Fruit fly (Drosophila melanogaster) whole organism, wandering third instar larva: ENCODE results near the gene CG3982.
A peak's percentile ranks its signal among the peaks of the same experiment; 100 is the strongest.

ENCODE experiments used
- Abd-B ChIP-seq: fragments of >200 bp; optimal IDR thresholded peaks from 2 replicates; lab custom pipeline; 2017; ENCODE audit warnings: missing biosample characterization, missing genetic modification characterization
- CG32264 ChIP-seq: fragments of 200-800 bp; sonication (Bioruptor generic); optimal IDR thresholded peaks from 2 replicates; lab custom pipeline; 2016; ENCODE audit warnings: missing biosample characterization, missing genetic modification characterization
- CG9705 ChIP-seq: fragments of 200-800 bp; sonication (Bioruptor generic); optimal IDR thresholded peaks from 2 replicates; lab custom pipeline; 2018; ENCODE audit warnings: missing biosample characterization, mild to moderate bottlenecking, missing genetic modification characterization
- CrebA ChIP-seq: fragments of 200-800 bp; sonication (Bioruptor generic); optimal IDR thresholded peaks from 2 replicates; lab custom pipeline; 2016; ENCODE audit warnings: missing biosample characterization, mild to moderate bottlenecking, missing genetic modification characterization, borderline replicate concordance
- Dfd ChIP-seq: fragments of >200 bp; optimal IDR thresholded peaks from 2 replicates; lab custom pipeline; 2017; ENCODE audit warnings: missing biosample characterization, missing genetic modification characterization
- Dif ChIP-seq: fragments of 200-275, 200-300 bp; sonication (Bioruptor generic); optimal IDR thresholded peaks from 2 replicates; lab custom pipeline; 2018; ENCODE audit warnings: missing biosample characterization, missing genetic modification characterization; ENCODE audit not compliant: partially characterized antibody
- GATAd ChIP-seq: sonication (Bioruptor generic); optimal IDR thresholded peaks from 2 replicates; lab custom pipeline; 2016; ENCODE audit warnings: missing biosample characterization, missing genetic modification characterization
- HLH106 ChIP-seq: fragments of 200-800 bp; optimal IDR thresholded peaks from 3 replicates; lab custom pipeline; 2019; ENCODE audit warnings: missing biosample characterization, mild to moderate bottlenecking, missing genetic modification characterization, moderate library complexity
- Hnf4 ChIP-seq: fragments of 200-800 bp; sonication (Bioruptor generic); optimal IDR thresholded peaks from 2 replicates; lab custom pipeline; 2016; ENCODE audit warnings: missing biosample characterization, mild to moderate bottlenecking, missing genetic modification characterization
- Hr78 ChIP-seq: fragments of >200 bp; optimal IDR thresholded peaks from 2 replicates; lab custom pipeline; 2017; ENCODE audit warnings: missing biosample characterization, missing genetic modification characterization
- Hr83 ChIP-seq: fragments of 200-300 bp; sonication (Bioruptor generic); optimal IDR thresholded peaks from 2 replicates; lab custom pipeline; 2016; ENCODE audit warnings: missing biosample characterization, mild to moderate bottlenecking, missing genetic modification characterization, moderate library complexity; ENCODE audit not compliant: poor library complexity, severe bottlenecking
- Jra ChIP-seq: sonication (Bioruptor generic); optimal IDR thresholded peaks from 2 replicates; lab custom pipeline; 2016; ENCODE audit warnings: missing biosample characterization, missing genetic modification characterization
- Mio ChIP-seq: sonication (Bioruptor generic); optimal IDR thresholded peaks from 2 replicates; lab custom pipeline; 2016; ENCODE audit warnings: missing biosample characterization, missing genetic modification characterization
- Myc ChIP-seq: fragments of >200 bp; optimal IDR thresholded peaks from 2 replicates; lab custom pipeline; 2017
- N ChIP-seq: fragments of >200 bp; optimal IDR thresholded peaks from 2 replicates; lab custom pipeline; 2018; ENCODE audit warnings: missing biosample characterization, missing external identifiers, missing genetic modification characterization
- OdsH ChIP-seq: fragments of 200-800 bp; sonication (Bioruptor generic); optimal IDR thresholded peaks from 2 replicates; lab custom pipeline; 2016; ENCODE audit warnings: missing biosample characterization, mild to moderate bottlenecking, missing genetic modification characterization
- Rel ChIP-seq, 2 experiments: fragments of 200-800 bp; sonication (Bioruptor generic) in 1 of 2; optimal IDR thresholded peaks; 2 replicates in 1 of 2; 3 replicates in 1 of 2; lab custom pipeline; 2016 to 2019; ENCODE audit warnings: mild to moderate bottlenecking in 2 of 2, missing biosample characterization in 2 of 2, missing genetic modification characterization in 2 of 2, moderate library complexity in 1 of 2
- Sp1 ChIP-seq: fragments of 200-800 bp; sonication (Bioruptor generic); optimal IDR thresholded peaks from 3 replicates; lab custom pipeline; 2019; ENCODE audit warnings: missing biosample characterization, mild to moderate bottlenecking, missing genetic modification characterization, moderate library complexity
- Vsx2 ChIP-seq: fragments of 200-300, 225-300 bp; sonication (Bioruptor generic); optimal IDR thresholded peaks from 2 replicates; lab custom pipeline; 2018; ENCODE audit warnings: missing biosample characterization, missing genetic modification characterization; ENCODE audit not compliant: partially characterized antibody
- br ChIP-seq: fragments of 200-800 bp; sonication (Bioruptor generic); optimal IDR thresholded peaks from 2 replicates; lab custom pipeline; 2016; ENCODE audit warnings: missing biosample characterization, missing genetic modification characterization
- brk ChIP-seq: fragments of 200-800 bp; sonication (Bioruptor generic); optimal IDR thresholded peaks from 2 replicates; lab custom pipeline; 2016; ENCODE audit warnings: missing biosample characterization, mild to moderate bottlenecking, missing genetic modification characterization
- dl ChIP-seq, 2 experiments: fragments of 175-275, 200-275 bp in 1 of 2; fragments of 200-275 bp in 1 of 2; sonication (Bioruptor generic); optimal IDR thresholded peaks; lab custom pipeline; 2018; ENCODE audit warnings: mild to moderate bottlenecking in 2 of 2, missing biosample characterization in 2 of 2, missing genetic modification characterization in 2 of 2, moderate library complexity in 2 of 2; ENCODE audit not compliant: partially characterized antibody in 2 of 2, insufficient read depth in 1 of 2
- dmrt93B ChIP-seq: fragments of 200-800 bp; sonication (Bioruptor generic); optimal IDR thresholded peaks from 2 replicates; lab custom pipeline; 2018; ENCODE audit warnings: missing biosample characterization, mild to moderate bottlenecking, missing genetic modification characterization
- dsf ChIP-seq: sonication (Bioruptor generic); optimal IDR thresholded peaks from 2 replicates; lab custom pipeline; 2016; ENCODE audit warnings: missing biosample characterization, missing genetic modification characterization, borderline replicate concordance
- ey ChIP-seq: fragments of 200-800 bp; sonication (Bioruptor generic); optimal IDR thresholded peaks from 2 replicates; lab custom pipeline; 2016; ENCODE audit warnings: missing biosample characterization, missing genetic modification characterization
- foxo ChIP-seq, 2 experiments: fragments of 200-800 bp; sonication (Bioruptor generic); optimal IDR thresholded peaks; 2 replicates in 1 of 2; 3 replicates in 1 of 2; lab custom pipeline; 2016 to 2017; ENCODE audit warnings: missing biosample characterization in 2 of 2, missing genetic modification characterization in 2 of 2
- fru ChIP-seq: fragments of 200-800 bp; sonication (Bioruptor generic); optimal IDR thresholded peaks from 3 replicates; lab custom pipeline; 2016; ENCODE audit warnings: missing biosample characterization, mild to moderate bottlenecking, missing genetic modification characterization
- h ChIP-seq: fragments of 200-800 bp; sonication (Bioruptor generic); optimal IDR thresholded peaks from 3 replicates; lab custom pipeline; 2016; ENCODE audit warnings: missing biosample characterization, mild to moderate bottlenecking, missing genetic modification characterization
- jim ChIP-seq: fragments of 175-275, 200-325 bp; sonication (Bioruptor generic); optimal IDR thresholded peaks from 2 replicates; lab custom pipeline; 2016; ENCODE audit warnings: missing biosample characterization, mild to moderate bottlenecking, missing genetic modification characterization
- lola ChIP-seq: fragments of >200 bp; optimal IDR thresholded peaks from 2 replicates; lab custom pipeline; 2017; ENCODE audit warnings: missing biosample characterization, missing genetic modification characterization
- pan ChIP-seq: fragments of >200 bp; optimal IDR thresholded peaks from 2 replicates; lab custom pipeline; 2017
- psq ChIP-seq: fragments of 200-800 bp; sonication (Bioruptor generic); optimal IDR thresholded peaks from 3 replicates; lab custom pipeline; 2017; ENCODE audit warnings: missing biosample characterization, mild to moderate bottlenecking, missing genetic modification characterization, moderate library complexity
- rgr ChIP-seq: fragments of 200-800 bp; sonication (Bioruptor generic); optimal IDR thresholded peaks from 3 replicates; lab custom pipeline; 2016; ENCODE audit warnings: missing biosample characterization, mild to moderate bottlenecking, missing genetic modification characterization
- sage ChIP-seq: fragments of 200-800 bp; sonication (Bioruptor generic); optimal IDR thresholded peaks from 2 replicates; lab custom pipeline; 2016; ENCODE audit warnings: missing biosample characterization, mild to moderate bottlenecking, missing genetic modification characterization
- sv ChIP-seq: fragments of 200-800 bp; sonication (Bioruptor generic); optimal IDR thresholded peaks from 3 replicates; lab custom pipeline; 2016; ENCODE audit warnings: missing biosample characterization, missing genetic modification characterization
- tai ChIP-seq: sonication (Bioruptor generic); optimal IDR thresholded peaks from 2 replicates; lab custom pipeline; 2016; ENCODE audit warnings: missing biosample characterization, missing genetic modification characterization
- usp ChIP-seq: fragments of >200 bp; optimal IDR thresholded peaks from 2 replicates; lab custom pipeline; 2017; ENCODE audit warnings: missing biosample characterization, missing genetic modification characterization
- woc ChIP-seq: sonication (Bioruptor generic); optimal IDR thresholded peaks from 2 replicates; lab custom pipeline; 2016; ENCODE audit warnings: missing biosample characterization, mild to moderate bottlenecking, missing genetic modification characterization

Gene CG3982

dm6 chr3L:9396038-9396437, 21.1 kb downstream of the CG3982 start:
- TF ChIP-seq Mio (GFP tag; lab: Kevin White, UChicago), result no peak
- TF ChIP-seq Rel (GFP tag; optimal IDR thresholded peaks at IDR 0.05; lab: Kevin White, UChicago), result no peak
- TF ChIP-seq Rel (tag; optimal IDR thresholded peaks at IDR 0.05; lab: Kevin White, UChicago), result peak; percentile 98

dm6 chr3L:9391340-9391980, 25.7 kb downstream of the CG3982 start:
- TF ChIP-seq Rel (GFP tag; optimal IDR thresholded peaks at IDR 0.05; lab: Kevin White, UChicago), result no peak
- TF ChIP-seq Rel (tag; optimal IDR thresholded peaks at IDR 0.05; lab: Kevin White, UChicago), result peak; percentile 87
- TF ChIP-seq h, result no peak
- TF ChIP-seq lola (GFP tag; lab: Kevin White, UChicago), result no peak
- no peak for TF ChIP-seq psq (GFP tag; lab: Kevin White, UChicago)

dm6 chr3L:9384445-9385079, 32.6 kb downstream of the CG3982 start:
- TF ChIP-seq psq (GFP tag; lab: Kevin White, UChicago) (peak; percentile 54), Dif (GFP tag; lab: Kevin White, UChicago) (no peak)
- TF ChIP-seq, all 38 proteins: peak for 1

- TF ChIP-seq dsf (GFP tag; lab: Kevin White, UChicago) (peak; percentile 96), dmrt93B (GFP tag; lab: Kevin White, UChicago) (peak; percentile 100), pan (lab: Kevin White, UChicago) (no peak), dl (GFP tag; optimal IDR thresholded peaks at IDR 0.05; lab: Kevin White, UChicago; ENCODE audit: insufficient read depth in 1 of 2, partially characterized antibody in 2 of 2) (no peak), Dfd (GFP tag; lab: Kevin White, UChicago) (no peak), usp (GFP tag; lab: Kevin White, UChicago) (no peak), jim (GFP tag; lab: Kevin White, UChicago) (peak; percentile 78), CG9705 (peak; percentile 98), sv (peak; percentile 96), Mio (GFP tag; lab: Kevin White, UChicago) (peak; percentile 93), fru (GFP tag; lab: Kevin White, UChicago) (peak; percentile 100), lola (GFP tag; lab: Kevin White, UChicago) (no peak), Myc (lab: Kevin White, UChicago) (no peak), Hr83 (GFP tag; lab: Kevin White, UChicago) (peak; percentile 99), Vsx2 (GFP tag; lab: Kevin White, UChicago) (no peak), GATAd (GFP tag; lab: Kevin White, UChicago) (peak; percentile 96), Hnf4 (peak; percentile 99), N (GFP tag; lab: Kevin White, UChicago) (no peak), Dif (GFP tag; lab: Kevin White, UChicago) (no peak), Jra (GFP tag; lab: Kevin White, UChicago) (peak; percentile 98), CrebA (no peak), CG32264 (peak; percentile 99), br (GFP tag; lab: Kevin White, UChicago) (peak; percentile 100), HLH106 (tag; lab: Kevin White, UChicago) (peak; percentile 100), Hr78 (GFP tag; lab: Kevin White, UChicago) (no peak), woc (peak; percentile 100), brk (GFP tag; lab: Kevin White, UChicago) (peak; percentile 98), OdsH (GFP tag; lab: Kevin White, UChicago) (peak; percentile 100), Abd-B (GFP tag; lab: Kevin White, UChicago) (no peak), h (peak; percentile 100), foxo (GFP tag; optimal IDR thresholded peaks at IDR 0.05; lab: Kevin White, UChicago) (peak; percentile 97 to 100), Rel (GFP tag; optimal IDR thresholded peaks at IDR 0.05; lab: Kevin White, UChicago) (peak; percentile 99), Rel (tag; optimal IDR thresholded peaks at IDR 0.05; lab: Kevin White, UChicago) (peak; percentile 94), psq (GFP tag; lab: Kevin White, UChicago) (peak; percentile 100), tai (GFP tag; lab: Kevin White, UChicago) (peak; percentile 96), rgr (GFP tag; lab: Kevin White, UChicago) (peak; percentile 100), sage (GFP tag; lab: Kevin White, UChicago) (peak; percentile 99), ey (peak; percentile 99), Sp1 (GFP tag; lab: Kevin White, UChicago) (peak; percentile 100)
- TF ChIP-seq, all 38 proteins: peak for 26
Observed at dm6 chr3L:9383345-9384075, 33.7 kb downstream of the CG3982 start, which contains the start of gene Hsp27. Gene Hsp27, plus strand, starts transcription at chr3L:9384063.
